Fruit fly (Drosophila melanogaster): ENCODE measurements around the gene CG31464.
A peak's percentile ranks its signal among the peaks of the same experiment; 100 is the strongest.

Gene CG31464

DNA sequence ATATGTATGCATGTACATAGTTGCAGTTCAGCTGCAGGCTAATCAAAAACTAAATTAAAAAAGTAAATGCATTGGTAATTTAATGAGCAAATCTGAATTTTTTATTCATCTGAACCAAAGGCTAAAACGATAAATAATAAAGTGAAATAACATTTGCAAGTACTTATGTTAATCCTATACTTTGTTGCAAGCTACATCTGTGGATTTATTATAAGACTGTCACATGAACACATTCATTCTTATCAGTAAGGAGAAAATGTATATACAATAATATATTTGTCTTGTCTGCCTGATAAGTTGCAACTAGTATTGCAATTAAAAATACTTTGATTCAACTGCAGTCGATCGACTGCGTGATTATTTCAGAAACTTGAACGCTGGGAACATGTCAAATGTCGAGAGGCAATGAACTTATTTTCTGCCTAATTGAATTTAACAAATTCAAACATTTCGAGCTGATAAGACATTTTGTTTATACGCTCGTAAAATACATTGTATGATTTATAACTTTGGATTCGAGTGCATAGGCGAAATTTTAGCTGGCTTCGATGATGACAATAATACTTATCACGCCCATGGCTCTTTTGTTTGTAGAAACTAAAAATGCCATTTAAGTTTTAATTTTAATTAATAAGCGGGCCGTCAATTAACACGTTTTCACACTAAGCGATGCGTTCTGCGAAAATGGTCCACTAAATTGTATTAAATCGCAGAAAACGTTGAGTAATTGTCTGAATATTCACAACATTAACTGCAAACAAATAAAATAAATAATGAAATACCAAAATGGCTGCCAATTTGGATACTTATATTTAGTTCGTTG is 37.1 kb downstream of the CG31464 start:
- TF ChIP-seq CG2116 (GFP tag; optimal IDR thresholded peaks at IDR 0.05) (no peak), sens (GFP tag) (peak; percentile 19), D19B (GFP tag; optimal IDR thresholded peaks at IDR 0.05) (no peak), gem (tag; optimal IDR thresholded peaks at IDR 0.05) (no peak), HLH3B (GFP tag; IDR thresholded peaks at IDR 0.05) (no peak), Myb (GFP tag; optimal IDR thresholded peaks at IDR 0.05) (no peak), lab (GFP tag; optimal IDR thresholded peaks at IDR 0.05) (no peak), ato (GFP tag; IDR thresholded peaks at IDR 0.05; ENCODE audit: partially characterized antibody) (no peak), cad (GFP tag; optimal IDR thresholded peaks at IDR 0.05) (no peak), ase (GFP tag; IDR thresholded peaks at IDR 0.05) (no peak), danr (GFP tag; IDR thresholded peaks at IDR 0.05) (no peak), CG15269 (tag; optimal IDR thresholded peaks at IDR 0.05) (no peak), Ets65A (GFP tag) (peak; percentile 80), her (GFP tag; optimal IDR thresholded peaks at IDR 0.05) (no peak)

DNA sequence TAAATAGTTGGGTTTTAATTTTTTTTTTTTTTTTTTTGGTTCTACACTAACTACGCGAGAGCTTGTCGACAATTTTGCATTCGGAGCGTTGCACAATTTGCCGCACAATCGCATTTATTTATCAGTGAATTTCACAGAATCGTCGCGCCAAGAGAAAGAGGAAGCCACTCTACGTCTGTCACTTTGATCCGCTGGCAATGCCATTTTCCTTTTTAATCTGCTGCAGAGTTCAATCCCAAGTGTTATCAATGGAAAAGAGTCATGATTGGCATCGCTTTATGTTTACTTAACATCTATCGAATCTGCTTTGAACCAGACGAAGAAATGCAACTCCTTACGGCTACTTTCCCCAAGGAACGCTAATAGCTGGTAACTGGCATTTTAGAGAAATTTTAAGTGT is 38.6 kb downstream of the CG31464 start:
- TF ChIP-seq CG30403 (GFP tag; optimal IDR thresholded peaks at IDR 0.05) (no peak), pb (GFP tag; optimal IDR thresholded peaks at IDR 0.05) (no peak), Aef1 (GFP tag; IDR thresholded peaks at IDR 0.05) (no peak), CG10462 (GFP tag; optimal IDR thresholded peaks at IDR 0.05) (no peak), CG34376 (GFP tag; optimal IDR thresholded peaks at IDR 0.05) (no peak), CG13894 (tag; optimal IDR thresholded peaks at IDR 0.05) (no peak), CG14050 (GFP tag; IDR thresholded peaks at IDR 0.05) (no peak), CG6854 (GFP tag; optimal IDR thresholded peaks at IDR 0.05) (no peak), unc-4 (GFP tag; IDR thresholded peaks at IDR 0.05; ENCODE audit: partially characterized antibody) (no peak), CG8924 (tag; optimal IDR thresholded peaks at IDR 0.05) (no peak), CG5245 (GFP tag; optimal IDR thresholded peaks at IDR 0.05) (no peak), CG13123 (GFP tag; optimal IDR thresholded peaks at IDR 0.05) (no peak), tup (GFP tag; optimal IDR thresholded peaks at IDR 0.05) (no peak), Atf-2 (GFP tag; optimal IDR thresholded peaks at IDR 0.05) (no peak), Ada2b (GFP tag; IDR thresholded peaks at IDR 0.05) (no peak)

DNA sequence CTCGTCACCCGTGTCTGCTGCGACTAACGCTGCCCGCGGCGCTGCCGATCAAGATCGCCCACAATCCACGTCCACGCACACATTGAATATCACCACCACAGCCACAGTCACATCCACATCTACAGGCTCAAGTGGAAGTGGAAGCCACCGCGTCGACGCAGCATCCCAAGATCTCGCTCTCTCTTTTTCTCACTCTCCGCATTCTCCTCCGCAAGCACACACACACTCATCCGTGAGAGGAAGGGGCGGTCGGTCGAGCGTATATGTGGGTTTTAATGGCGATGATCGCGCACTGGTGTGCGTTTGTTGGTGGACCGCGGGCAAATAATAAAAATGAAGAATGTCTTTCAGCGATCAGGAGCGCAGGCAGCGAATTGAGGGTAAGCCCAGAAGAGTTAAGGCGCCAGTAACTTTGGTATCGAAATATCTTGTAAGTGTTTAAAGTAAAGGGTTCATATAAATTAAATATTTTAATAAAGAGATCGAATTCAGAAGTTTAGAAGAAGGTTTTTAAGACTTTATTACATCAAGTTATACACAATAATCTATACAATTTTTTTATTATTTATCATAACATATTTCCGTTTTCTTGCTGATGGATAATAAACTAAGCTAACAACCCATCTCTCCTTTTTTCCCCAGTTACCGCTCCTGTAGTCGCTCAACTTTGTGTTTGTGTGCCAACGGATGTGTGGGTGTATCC is 42.9 kb downstream of the CG31464 start, which contains the start of gene Poxm:
Gene Poxm (minus strand): TSS at position 25 of the 703 bp plus-strand sequence.
- TF ChIP-seq CG17829 (tag; optimal IDR thresholded peaks at IDR 0.05): peak; percentile 96
- TF ChIP-seq CG14860 (GFP tag; IDR thresholded peaks at IDR 0.05; ENCODE audit: partially characterized antibody): no peak
- no peak for TF ChIP-seq toy (GFP tag; IDR thresholded peaks at IDR 0.05)
- TF ChIP-seq ssp (GFP tag; IDR thresholded peaks at IDR 0.05): peak; percentile 89
- peak; percentile 71 for TF ChIP-seq jumu (GFP tag; optimal IDR thresholded peaks at IDR 0.05)
- TF ChIP-seq bbx (GFP tag; IDR thresholded peaks at IDR 0.05; ENCODE audit: partially characterized antibody): 0 out of 2 replicates have a peak, but pooled peaks have one; percentile 21
- TF ChIP-seq lab (GFP tag; optimal IDR thresholded peaks at IDR 0.05): peak; percentile 77
- TF ChIP-seq tio (GFP tag; optimal IDR thresholded peaks at IDR 0.05): peak; percentile 88
- TF ChIP-seq Gsc (GFP tag; IDR thresholded peaks at IDR 0.05): peak; percentile 86
- TF ChIP-seq Atf3 (GFP tag; optimal IDR thresholded peaks at IDR 0.05): peak; percentile 27
- TF ChIP-seq Sox100B (GFP tag; optimal IDR thresholded peaks at IDR 0.05): peak; percentile 96
- TF ChIP-seq her (GFP tag; optimal IDR thresholded peaks at IDR 0.05): no peak
- TF ChIP-seq dysf (GFP tag; IDR thresholded peaks at IDR 0.05): peak; percentile 94
- peak; percentile 23 for TF ChIP-seq CG9797 (GFP tag; optimal IDR thresholded peaks at IDR 0.05)
- peak; percentile 96 for TF ChIP-seq sens (GFP tag)
- peak; percentile 84 for TF ChIP-seq ara (GFP tag; IDR thresholded peaks at IDR 0.05)
- peak; percentile 39 for TF ChIP-seq btn (GFP tag; optimal IDR thresholded peaks at IDR 0.05)
- TF ChIP-seq CG11560 (tag; IDR thresholded peaks at IDR 0.05): peak; percentile 83
- TF ChIP-seq Oli (tag; optimal IDR thresholded peaks at IDR 0.05): peak; percentile 95
- no peak for TF ChIP-seq otp (GFP tag; IDR thresholded peaks at IDR 0.05)
- TF ChIP-seq rib (GFP tag; IDR thresholded peaks at IDR 0.05): no peak
- peak; percentile 69 for TF ChIP-seq Vsx1 (GFP tag; optimal IDR thresholded peaks at IDR 0.05)
